Worm (Caenorhabditis elegans): ENCODE results near the gene clec-223.

Gene clec-223

ce11 chrV:11252429-11252828 lies 20.5 kb upstream of the clec-223 start, which contains the start of gene srsx-33:
Gene srsx-33 (minus strand): TSS chrV:11252529.
- TF ChIP-seq unc-120 (tag; optimal IDR thresholded peaks at IDR 0.05; ENCODE audit: poor library complexity, severe bottlenecking) = no peak
- no peak for TF ChIP-seq nhr-2 (tag; optimal IDR thresholded peaks at IDR 0.05)
- no peak for TF ChIP-seq ztf-11 (tag; optimal IDR thresholded peaks at IDR 0.05)
- TF ChIP-seq mep-1 (tag; optimal IDR thresholded peaks at IDR 0.05) = no peak
- no peak for TF ChIP-seq elt-1 (tag; optimal IDR thresholded peaks at IDR 0.05; ENCODE audit: borderline replicate concordance, insufficient read depth)

ce11 chrV:11254980-11255379 lies 18.0 kb upstream of the clec-223 start, which contains the start of gene srsx-31:
Gene srsx-31 (minus strand): TSS chrV:11255080.
- TF ChIP-seq elt-1 (tag; optimal IDR thresholded peaks at IDR 0.05; ENCODE audit: borderline replicate concordance, insufficient read depth) (no peak), ham-2 (GFP tag; optimal IDR thresholded peaks at IDR 0.05) (no peak), lin-13 (tag; optimal IDR thresholded peaks at IDR 0.05) (no peak), snpc-4 (tag; optimal IDR thresholded peaks at IDR 0.05) (no peak), mab-5 (tag; optimal IDR thresholded peaks at IDR 0.05) (no peak), nhr-28 (tag; optimal IDR thresholded peaks at IDR 0.05) (no peak), cnd-1 (tag; optimal IDR thresholded peaks at IDR 0.05) (no peak), nhr-237 (tag; optimal IDR thresholded peaks at IDR 0.05) (no peak)

- TF ChIP-seq unc-120 (tag; optimal IDR thresholded peaks at IDR 0.05; ENCODE audit: poor library complexity, severe bottlenecking) (no peak), unc-62 (GFP tag; optimal IDR thresholded peaks at IDR 0.05) (no peak), lin-32 (GFP tag; optimal IDR thresholded peaks at IDR 0.05) (no peak), sem-2 (GFP tag; optimal IDR thresholded peaks at IDR 0.05) (no peak), unc-39 (tag; optimal IDR thresholded peaks at IDR 0.05) (no peak), zip-8 (tag; optimal IDR thresholded peaks at IDR 0.05) (no peak), ces-1 (GFP tag; optimal IDR thresholded peaks at IDR 0.05) (no peak), snpc-4 (tag; optimal IDR thresholded peaks at IDR 0.05) (no peak), tbx-8 (GFP tag; optimal IDR thresholded peaks at IDR 0.05) (no peak), flh-1 (GFP tag; optimal IDR thresholded peaks at IDR 0.05) (no peak), blmp-1 (tag; optimal IDR thresholded peaks at IDR 0.05) (no peak), nhr-28 (tag; optimal IDR thresholded peaks at IDR 0.05) (no peak), lsy-2 (tag; optimal IDR thresholded peaks at IDR 0.05) (no peak), ceh-43 (GFP tag; optimal IDR thresholded peaks at IDR 0.05) (no peak)
Measured at ce11 chrV:11258896-11259295, 14.1 kb upstream of the clec-223 start, which contains the start of gene lgc-36. Gene lgc-36 (minus strand): TSS chrV:11258996.

- TF ChIP-seq snpc-4 (tag; optimal IDR thresholded peaks at IDR 0.05) (no peak), nhr-12 (tag; optimal IDR thresholded peaks at IDR 0.05) (no peak), pha-4 (tag; optimal IDR thresholded peaks at IDR 0.05) (no peak), bed-3 (GFP tag; optimal IDR thresholded peaks at IDR 0.05) (no peak), ztf-11 (tag; optimal IDR thresholded peaks at IDR 0.05) (no peak), ceh-43 (GFP tag; optimal IDR thresholded peaks at IDR 0.05) (no peak), ceh-83 (GFP tag; optimal IDR thresholded peaks at IDR 0.05) (no peak), elt-3 (tag; optimal IDR thresholded peaks at IDR 0.05) (no peak), lin-13 (tag; optimal IDR thresholded peaks at IDR 0.05) (no peak), zip-8 (tag; optimal IDR thresholded peaks at IDR 0.05) (no peak), drap-1 (GFP tag; optimal IDR thresholded peaks at IDR 0.05) (no peak), ham-2 (GFP tag; optimal IDR thresholded peaks at IDR 0.05) (no peak), mab-5 (tag; optimal IDR thresholded peaks at IDR 0.05) (no peak), hlh-1 (tag; optimal IDR thresholded peaks at IDR 0.05) (no peak)
Measured at ce11 chrV:11260622-11261021, 12.3 kb upstream of the clec-223 start, which contains the start of gene F07B10.7. Gene F07B10.7 (minus strand): TSS chrV:11260722.

- TF ChIP-seq lsy-2 (tag; optimal IDR thresholded peaks at IDR 0.05) (no peak), elt-3 (tag; optimal IDR thresholded peaks at IDR 0.05) (no peak), drap-1 (GFP tag; optimal IDR thresholded peaks at IDR 0.05) (no peak), snpc-4 (tag; optimal IDR thresholded peaks at IDR 0.05) (no peak), unc-120 (tag; optimal IDR thresholded peaks at IDR 0.05; ENCODE audit: poor library complexity, severe bottlenecking) (no peak), nhr-76 (tag; optimal IDR thresholded peaks at IDR 0.05) (no peak), ces-1 (GFP tag; optimal IDR thresholded peaks at IDR 0.05) (no peak), ceh-39 (tag; optimal IDR thresholded peaks at IDR 0.05) (no peak), unc-39 (tag; optimal IDR thresholded peaks at IDR 0.05) (no peak), nhr-28 (tag; optimal IDR thresholded peaks at IDR 0.05) (no peak), mep-1 (tag; optimal IDR thresholded peaks at IDR 0.05) (no peak), ceh-43 (GFP tag; optimal IDR thresholded peaks at IDR 0.05) (no peak), mls-2 (tag; optimal IDR thresholded peaks at IDR 0.05) (no peak), unc-62 (GFP tag; optimal IDR thresholded peaks at IDR 0.05) (no peak), blmp-1 (tag; optimal IDR thresholded peaks at IDR 0.05) (no peak), elt-1 (tag; optimal IDR thresholded peaks at IDR 0.05; ENCODE audit: borderline replicate concordance, insufficient read depth) (no peak), lin-13 (tag; optimal IDR thresholded peaks at IDR 0.05) (no peak)
Measured at ce11 chrV:11263025-11263424, 9.9 kb upstream of the clec-223 start, which contains the start of gene F07B10.4. Gene F07B10.4 (minus strand): TSS chrV:11263125.
